Worm (Caenorhabditis elegans) whole organism, L2 larva: Measurements from ENCODE around the gene nspd-6.
"Not testable (repeated sequence)": the region's sequence is repeated elsewhere in the genome, so short reads cannot be mapped to it uniquely, and the experiment has no call there.

Source experiments
- C34F6.9 ChIP-seq: fragments of 150-350 bp; optimal IDR thresholded peaks from 2 replicates; lab custom pipeline; 2014; ENCODE audit warnings: missing biosample characterization, missing genetic modification characterization
- F13H6.1 ChIP-seq: sonication (generic microtip); optimal IDR thresholded peaks from 2 replicates; lab custom pipeline; 2016; ENCODE audit warnings: missing genetic modification characterization, missing compliant biosample characterization
- R02D3.7 ChIP-seq: fragments of 150-350 bp; optimal IDR thresholded peaks from 2 replicates; lab custom pipeline; 2014; ENCODE audit warnings: missing biosample characterization, missing genetic modification characterization
- Y55F3AM.14 ChIP-seq: fragments of 200-800 bp; sonication (Bioruptor generic); optimal IDR thresholded peaks from 2 replicates; lab custom pipeline; 2018; ENCODE audit warnings: mild to moderate bottlenecking, missing genetic modification characterization, missing compliant biosample characterization
- alr-1 ChIP-seq: fragments of 150-350 bp; optimal IDR thresholded peaks from 2 replicates; lab custom pipeline; 2014; ENCODE audit warnings: missing biosample characterization, missing genetic modification characterization
- aly-2 ChIP-seq: fragments of 150-350 bp; optimal IDR thresholded peaks from 2 replicates; lab custom pipeline; 2014; ENCODE audit warnings: missing biosample characterization, missing genetic modification characterization
- ama-1 ChIP-seq: fragments of 150-350 bp; optimal IDR thresholded peaks from 2 replicates; lab custom pipeline; 2018; ENCODE audit warnings: inconsistent platforms
- blmp-1 ChIP-seq: sonication (generic microtip); optimal IDR thresholded peaks from 2 replicates; lab custom pipeline; 2017; ENCODE audit warnings: missing genetic modification characterization, mild to moderate bottlenecking, missing compliant biosample characterization, antibody characterized with exemption, moderate library complexity; ENCODE audit not compliant: insufficient read depth
- ceh-16 ChIP-seq: fragments of 150-350 bp; optimal IDR thresholded peaks from 2 replicates; lab custom pipeline; 2014; ENCODE audit warnings: missing biosample characterization, missing genetic modification characterization
- ceh-82 ChIP-seq: fragments of 150-350 bp; optimal IDR thresholded peaks from 2 replicates; lab custom pipeline; 2014; ENCODE audit warnings: missing biosample characterization, missing genetic modification characterization
- crh-2 ChIP-seq: sonication (generic microtip); optimal IDR thresholded peaks from 2 replicates; lab custom pipeline; 2017; ENCODE audit warnings: missing biosample characterization, missing genetic modification characterization
- dmd-4 ChIP-seq: sonication (generic microtip); optimal IDR thresholded peaks from 2 replicates; lab custom pipeline; 2017; ENCODE audit warnings: missing biosample characterization, missing genetic modification characterization
- egl-27 ChIP-seq: sonication (generic microtip); optimal IDR thresholded peaks from 3 replicates; lab custom pipeline; 2017; ENCODE audit warnings: missing biosample characterization, missing genetic modification reagents, missing genetic modification characterization
- elt-1 ChIP-seq: fragments of 150-350 bp; optimal IDR thresholded peaks from 2 replicates; lab custom pipeline; 2014; ENCODE audit warnings: missing biosample characterization, missing genetic modification characterization
- fos-1 ChIP-seq: fragments of 150-350 bp; optimal IDR thresholded peaks from 2 replicates; lab custom pipeline; 2014; ENCODE audit warnings: missing biosample characterization, missing genetic modification characterization
- gmeb-1 ChIP-seq: fragments of 150-350 bp; optimal IDR thresholded peaks from 2 replicates; lab custom pipeline; 2014; ENCODE audit warnings: missing biosample characterization, missing genetic modification characterization
- lin-11 ChIP-seq: fragments of 150-350 bp; sonication (generic microtip); optimal IDR thresholded peaks from 2 replicates; lab custom pipeline; 2014; ENCODE audit warnings: missing biosample characterization, missing genetic modification characterization, inconsistent platforms, mixed read lengths
- lin-13 ChIP-seq: fragments of 150-350 bp; optimal IDR thresholded peaks from 2 replicates; lab custom pipeline; 2014; ENCODE audit warnings: missing biosample characterization, missing genetic modification reagents, missing genetic modification characterization
- lin-39 ChIP-seq: fragments of 150-350 bp; optimal IDR thresholded peaks from 2 replicates; lab custom pipeline; 2014; ENCODE audit warnings: missing biosample characterization, missing genetic modification reagents, missing genetic modification characterization
- lsy-2 ChIP-seq, 2 experiments: fragments of 150-350 bp in 1 of 2; sonication (generic microtip) in 1 of 2; optimal IDR thresholded peaks; 2 replicates each; lab custom pipeline; 2014 to 2017; ENCODE audit warnings: missing biosample characterization in 2 of 2, missing genetic modification characterization in 2 of 2
- mab-5 ChIP-seq: fragments of 150-350 bp; optimal IDR thresholded peaks from 2 replicates; lab custom pipeline; 2014; ENCODE audit warnings: missing biosample characterization, missing genetic modification characterization
- mdl-1 ChIP-seq, 2 experiments: fragments of 150-350 bp in 1 of 2; sonication (generic microtip) in 1 of 2; optimal IDR thresholded peaks; 2 replicates each; lab custom pipeline; 2017; ENCODE audit warnings: missing biosample characterization in 2 of 2, missing genetic modification characterization in 2 of 2
- nhr-10 ChIP-seq: sonication (generic microtip); optimal IDR thresholded peaks from 2 replicates; lab custom pipeline; 2017; ENCODE audit warnings: missing biosample characterization, missing genetic modification characterization
- nhr-12 ChIP-seq: fragments of 150-350 bp; optimal IDR thresholded peaks from 2 replicates; lab custom pipeline; 2014; ENCODE audit warnings: missing biosample characterization, missing genetic modification characterization
- nhr-129 ChIP-seq: fragments of 150-350 bp; optimal IDR thresholded peaks from 2 replicates; lab custom pipeline; 2014; ENCODE audit warnings: missing biosample characterization, missing genetic modification characterization
- nhr-21 ChIP-seq: fragments of 150-350 bp; optimal IDR thresholded peaks from 2 replicates; lab custom pipeline; 2014; ENCODE audit warnings: missing biosample characterization, missing genetic modification characterization
- nhr-23 ChIP-seq: fragments of 150-350 bp; optimal IDR thresholded peaks from 2 replicates; lab custom pipeline; 2014; ENCODE audit warnings: missing biosample characterization, missing genetic modification reagents, missing genetic modification characterization
- nhr-237 ChIP-seq: fragments of 150-350 bp; optimal IDR thresholded peaks from 2 replicates; lab custom pipeline; 2014; ENCODE audit warnings: missing biosample characterization, missing genetic modification characterization
- nhr-25 ChIP-seq: fragments of 150-350 bp; sonication (generic microtip); optimal IDR thresholded peaks from 3 replicates; lab custom pipeline; 2014; ENCODE audit warnings: missing biosample characterization, missing genetic modification characterization
- nhr-6 ChIP-seq: fragments of 150-350 bp; optimal IDR thresholded peaks from 2 replicates; lab custom pipeline; 2014; ENCODE audit warnings: missing biosample characterization, missing genetic modification characterization
- nhr-77 ChIP-seq: fragments of 150-350 bp; optimal IDR thresholded peaks from 2 replicates; lab custom pipeline; 2014; ENCODE audit warnings: missing biosample characterization, missing genetic modification characterization
- peb-1 ChIP-seq: fragments of 150-350 bp; optimal IDR thresholded peaks from 2 replicates; lab custom pipeline; 2014; ENCODE audit warnings: missing biosample characterization, missing genetic modification characterization
- sem-4 ChIP-seq: fragments of 150-350 bp; optimal IDR thresholded peaks from 2 replicates; lab custom pipeline; 2014; ENCODE audit warnings: missing biosample characterization, missing genetic modification reagents, missing genetic modification characterization
- skn-1 ChIP-seq: sonication (generic microtip); optimal IDR thresholded peaks from 2 replicates; lab custom pipeline; 2017; ENCODE audit warnings: missing biosample characterization, missing genetic modification characterization
- sma-3 ChIP-seq: sonication (generic microtip); optimal IDR thresholded peaks from 2 replicates; lab custom pipeline; 2016; ENCODE audit warnings: missing genetic modification reagents, missing genetic modification characterization, missing compliant biosample characterization
- sma-9 ChIP-seq, 2 experiments: fragments of 150-350 bp in 1 of 2; sonication (generic microtip) in 1 of 2; optimal IDR thresholded peaks; 2 replicates each; lab custom pipeline; 2014 to 2016; ENCODE audit warnings: missing genetic modification characterization in 2 of 2, mild to moderate bottlenecking in 1 of 2, missing biosample characterization in 1 of 2, missing compliant biosample characterization in 1 of 2, missing genetic modification reagents in 1 of 2, moderate library complexity in 1 of 2
- snpc-4 ChIP-seq: fragments of 150-350 bp; optimal IDR thresholded peaks from 2 replicates; lab custom pipeline; 2014; ENCODE audit warnings: missing biosample characterization, missing genetic modification characterization
- unc-55 ChIP-seq: fragments of 150-350 bp; sonication (generic microtip); optimal IDR thresholded peaks from 3 replicates; lab custom pipeline; 2014; ENCODE audit warnings: missing biosample characterization, missing genetic modification reagents, missing genetic modification characterization
- unc-62 ChIP-seq: fragments of 150-350 bp; optimal IDR thresholded peaks from 2 replicates; lab custom pipeline; 2014; ENCODE audit warnings: missing biosample characterization, missing genetic modification reagents, missing genetic modification characterization
- zag-1 ChIP-seq: fragments of 150-350 bp; optimal IDR thresholded peaks from 2 replicates; lab custom pipeline; 2014; ENCODE audit warnings: missing biosample characterization, missing genetic modification characterization
- ztf-1 ChIP-seq: fragments of 200-800 bp; sonication (Bioruptor generic); conservative IDR thresholded peaks from 2 replicates; pipeline ENCODE4 v1.3.6; 2022; ENCODE audit warnings: missing genetic modification characterization, missing compliant biosample characterization
- ztf-11 ChIP-seq: sonication (generic microtip); optimal IDR thresholded peaks from 2 replicates; lab custom pipeline; 2017; ENCODE audit warnings: missing biosample characterization, missing genetic modification characterization
- ztf-4 ChIP-seq: fragments of 150-350 bp; optimal IDR thresholded peaks from 2 replicates; lab custom pipeline; 2014; ENCODE audit warnings: missing biosample characterization, missing genetic modification characterization

nspd-6 gene

ce11 chrIV:5165626-5166025 lies at the start of gene nspd-6:
nspd-6 (minus strand) TSS chrIV:5165726.
- not testable (repeated sequence) for TF ChIP-seq lsy-2 (tag; optimal IDR thresholded peaks at IDR 0.05; lab: Kevin White, UChicago); elt-1; snpc-4 (tag; lab: Kevin White, UChicago)

ce11 chrIV:5215092-5215491 lies 49.6 kb upstream of the nspd-6 start, which contains the start of gene Y59E9AL.4:
Y59E9AL.4 (minus strand) TSS chrIV:5215192.
- TF ChIP-seq lin-13 (GFP tag; lab: Kevin White, UChicago) (no peak), C34F6.9 (no peak), nhr-237 (tag; lab: Kevin White, UChicago) (no peak), sma-3 (GFP tag; lab: Kevin White, UChicago) (no peak), nhr-6 (tag; lab: Kevin White, UChicago) (no peak), nhr-10 (tag; lab: Kevin White, UChicago) (no peak), ztf-4 (tag; lab: Kevin White, UChicago) (no peak), skn-1 (tag; lab: Kevin White, UChicago) (no peak), nhr-21 (no peak), peb-1 (no peak), nhr-129 (tag; lab: Kevin White, UChicago) (no peak), nhr-23 (tag; lab: Kevin White, UChicago) (no peak), sem-4 (tag; lab: Kevin White, UChicago) (no peak), sma-9 (GFP tag; optimal IDR thresholded peaks at IDR 0.05; lab: Kevin White, UChicago) (no peak), sma-9 (tag; optimal IDR thresholded peaks at IDR 0.05; lab: Kevin White, UChicago) (no peak), gmeb-1 (tag; lab: Kevin White, UChicago) (no peak), nhr-77 (no peak), Y55F3AM.14 (GFP tag; lab: Kevin White, UChicago) (no peak), unc-55 (no peak)

- no peak for TF ChIP-seq crh-2 (tag; lab: Kevin White, UChicago)
- no peak for TF ChIP-seq unc-55
- TF ChIP-seq Y55F3AM.14 (GFP tag; lab: Kevin White, UChicago), result no peak
- TF ChIP-seq fos-1 (tag; lab: Kevin White, UChicago), result no peak
- no peak for TF ChIP-seq unc-62 (GFP tag; lab: Kevin White, UChicago)
- TF ChIP-seq sem-4 (tag; lab: Kevin White, UChicago), result no peak
- no peak for TF ChIP-seq ama-1 (lab: Kevin White, UChicago)
- TF ChIP-seq nhr-237 (tag; lab: Kevin White, UChicago), result no peak
- TF ChIP-seq nhr-23 (tag; lab: Kevin White, UChicago), result no peak
- no peak for TF ChIP-seq gmeb-1 (tag; lab: Kevin White, UChicago)
- no peak for TF ChIP-seq nhr-21
- no peak for TF ChIP-seq nhr-12 (tag; lab: Kevin White, UChicago)
- no peak for TF ChIP-seq nhr-25 (tag; lab: Kevin White, UChicago)
- no peak for TF ChIP-seq mdl-1 (tag; optimal IDR thresholded peaks at IDR 0.05; lab: Kevin White, UChicago)
- TF ChIP-seq F13H6.1 (tag; lab: Kevin White, UChicago), result no peak
Measured at ce11 chrIV:5210606-5211005, 45.1 kb upstream of the nspd-6 start.

ce11 chrIV:5209390-5209789 lies 43.9 kb upstream of the nspd-6 start, which contains the start of the genes Y59E9AL.36 and nbet-1:
Y59E9AL.36 (minus strand) TSS chrIV:5209481.
nbet-1 (plus strand) TSS chrIV:5209501.
- no peak for TF ChIP-seq nhr-12 (tag; lab: Kevin White, UChicago)
- peak; percentile 82 for TF ChIP-seq R02D3.7 (tag; lab: Kevin White, UChicago)
- TF ChIP-seq mab-5 (tag; lab: Kevin White, UChicago), result peak; percentile 72
- TF ChIP-seq ceh-82 (tag; lab: Kevin White, UChicago), result no peak
- TF ChIP-seq lsy-2 (tag; optimal IDR thresholded peaks at IDR 0.05; lab: Kevin White, UChicago), result peak; percentile 73 to 82
- no peak for TF ChIP-seq dmd-4
- TF ChIP-seq lin-39 (tag; lab: Kevin White, UChicago), result no peak
- TF ChIP-seq ztf-11, result no peak
- no peak for TF ChIP-seq aly-2
- TF ChIP-seq nhr-77, result no peak
- TF ChIP-seq unc-55, result peak; percentile 93
- peak; percentile 83 for TF ChIP-seq nhr-129 (tag; lab: Kevin White, UChicago)
- no peak for TF ChIP-seq alr-1 (tag; lab: Kevin White, UChicago)
- peak; percentile 42 for TF ChIP-seq nhr-21
- TF ChIP-seq egl-27 (tag; lab: Kevin White, UChicago), result peak; percentile 54
- TF ChIP-seq crh-2 (tag; lab: Kevin White, UChicago), result peak; percentile 96
- peak; percentile 4 for TF ChIP-seq zag-1 (tag; lab: Kevin White, UChicago)
- no peak for TF ChIP-seq ztf-1
- TF ChIP-seq nhr-237 (tag; lab: Kevin White, UChicago), result no peak
- TF ChIP-seq nhr-23 (tag; lab: Kevin White, UChicago), result no peak
- no peak for TF ChIP-seq blmp-1 (tag; lab: Kevin White, UChicago)
- TF ChIP-seq C34F6.9, result peak; percentile 82
- no peak for TF ChIP-seq Y55F3AM.14 (GFP tag; lab: Kevin White, UChicago)
- TF ChIP-seq fos-1 (tag; lab: Kevin White, UChicago), result peak; percentile 36
- peak; percentile 40 for TF ChIP-seq snpc-4 (tag; lab: Kevin White, UChicago)
- peak; percentile 14 for TF ChIP-seq F13H6.1 (tag; lab: Kevin White, UChicago)
- no peak for TF ChIP-seq ceh-16
- TF ChIP-seq ama-1 (lab: Kevin White, UChicago), result no peak
- peak in 1 of 2 experiments; percentile 36 for TF ChIP-seq mdl-1 (tag; optimal IDR thresholded peaks at IDR 0.05; lab: Kevin White, UChicago)
- peak; percentile 75 for TF ChIP-seq lin-11 (tag; lab: Kevin White, UChicago)
- TF ChIP-seq gmeb-1 (tag; lab: Kevin White, UChicago), result peak; percentile 88
- peak; percentile 52 for TF ChIP-seq sma-9 (GFP tag; optimal IDR thresholded peaks at IDR 0.05; lab: Kevin White, UChicago)
- no peak for TF ChIP-seq sma-9 (tag; optimal IDR thresholded peaks at IDR 0.05; lab: Kevin White, UChicago)
- no peak for TF ChIP-seq ztf-4 (tag; lab: Kevin White, UChicago)
- peak; percentile 54 for TF ChIP-seq lin-13 (GFP tag; lab: Kevin White, UChicago)
- no peak for TF ChIP-seq unc-62 (GFP tag; lab: Kevin White, UChicago)
